Fruit fly (Drosophila melanogaster) whole organism, adult: ENCODE measurements around the gene CG5969.

Source experiments
- CG11617 ChIP-seq: fragments of 200-800 bp; sonication (Bioruptor generic); optimal IDR thresholded peaks from 2 replicates; lab custom pipeline; 2017; ENCODE audit warnings: mild to moderate bottlenecking, missing biosample characterization, missing genetic modification reagents, missing genetic modification characterization
- CG12768 ChIP-seq: fragments of 200-800 bp; sonication (Bioruptor generic); optimal IDR thresholded peaks from 2 replicates; lab custom pipeline; 2017; ENCODE audit warnings: missing biosample characterization, missing genetic modification characterization, mild to moderate bottlenecking, moderate library complexity, missing genetic modification reagents
- CG14711 ChIP-seq: fragments of 200-800 bp; sonication (Bioruptor generic); optimal IDR thresholded peaks from 2 replicates; lab custom pipeline; 2018; ENCODE audit warnings: missing biosample characterization, mild to moderate bottlenecking, missing genetic modification characterization, moderate library complexity
- CG1620 ChIP-seq: fragments of 200-800 bp; sonication (Bioruptor generic); optimal IDR thresholded peaks from 2 replicates; lab custom pipeline; 2016; ENCODE audit warnings: missing biosample characterization, missing genetic modification characterization
- CG33017 ChIP-seq: fragments of 200-800 bp; sonication (Bioruptor generic); optimal IDR thresholded peaks from 2 replicates; lab custom pipeline; 2018; ENCODE audit warnings: missing biosample characterization, mild to moderate bottlenecking, missing genetic modification characterization, moderate library complexity
- CG5204 ChIP-seq: fragments of 200-800 bp; sonication (Bioruptor generic); optimal IDR thresholded peaks from 2 replicates; lab custom pipeline; 2016; ENCODE audit warnings: missing biosample characterization, missing genetic modification characterization
- CG7045 ChIP-seq: fragments of 200-800 bp; sonication (Bioruptor generic); optimal IDR thresholded peaks from 2 replicates; lab custom pipeline; 2017; ENCODE audit warnings: missing biosample characterization, mild to moderate bottlenecking, missing genetic modification characterization
- CG7101 ChIP-seq: fragments of 200-800 bp; sonication (Bioruptor generic); optimal IDR thresholded peaks from 2 replicates; lab custom pipeline; 2018; ENCODE audit warnings: missing biosample characterization, mild to moderate bottlenecking, missing genetic modification characterization, moderate library complexity
- Clk ChIP-seq: fragments of 200-800 bp; sonication (Bioruptor generic); optimal IDR thresholded peaks from 2 replicates; lab custom pipeline; 2017; ENCODE audit warnings: missing biosample characterization, missing genetic modification characterization
- Crg-1 ChIP-seq: fragments of 200-800 bp; sonication (Bioruptor generic); optimal IDR thresholded peaks from 2 replicates; lab custom pipeline; 2016; ENCODE audit warnings: missing biosample characterization, missing genetic modification characterization
- Hr96 ChIP-seq: fragments of 200-800 bp; sonication (Bioruptor generic); optimal IDR thresholded peaks from 2 replicates; lab custom pipeline; 2016; ENCODE audit warnings: missing biosample characterization, missing genetic modification characterization
- Mnt ChIP-seq: fragments of 200-800 bp; sonication (Bioruptor generic); optimal IDR thresholded peaks from 2 replicates; lab custom pipeline; 2016; ENCODE audit warnings: missing biosample characterization, mild to moderate bottlenecking, missing genetic modification characterization
- bab1 ChIP-seq: fragments of 200-800 bp; sonication (Bioruptor generic); optimal IDR thresholded peaks from 3 replicates; lab custom pipeline; 2019; ENCODE audit warnings: missing biosample characterization, mild to moderate bottlenecking, missing genetic modification characterization, moderate library complexity
- cic ChIP-seq: fragments of 200-800 bp; sonication (Bioruptor generic); optimal IDR thresholded peaks from 2 replicates; lab custom pipeline; 2017; ENCODE audit warnings: missing biosample characterization, mild to moderate bottlenecking, missing genetic modification characterization, moderate library complexity
- cnc ChIP-seq, 2 experiments: fragments of >200 bp; optimal IDR thresholded peaks; 2 replicates each; lab custom pipeline; 2017
- kay ChIP-seq: fragments of 200-800 bp; sonication (Bioruptor generic); peaks from one replicate; lab custom pipeline; 2016; ENCODE audit warnings: missing biosample characterization, missing genetic modification characterization, borderline replicate concordance
- ovo ChIP-seq: fragments of 200-800 bp; sonication (Bioruptor generic); optimal IDR thresholded peaks from 2 replicates; lab custom pipeline; 2016; ENCODE audit warnings: missing biosample characterization, missing genetic modification characterization
- pad ChIP-seq: fragments of 200-800 bp; sonication (Bioruptor generic); optimal IDR thresholded peaks from 3 replicates; lab custom pipeline; 2017; ENCODE audit warnings: missing biosample characterization, missing genetic modification characterization, mild to moderate bottlenecking, moderate library complexity, missing genetic modification reagents
- tj ChIP-seq: fragments of 200-800 bp; sonication (Bioruptor generic); optimal IDR thresholded peaks from 3 replicates; lab custom pipeline; 2017; ENCODE audit warnings: missing biosample characterization, mild to moderate bottlenecking, missing genetic modification characterization, moderate library complexity
- toe ChIP-seq: fragments of 200-800 bp; sonication (Bioruptor generic); optimal IDR thresholded peaks from 2 replicates; lab custom pipeline; 2016; ENCODE audit warnings: missing biosample characterization, missing genetic modification characterization

CG5969 gene

dm6 chr3L:20470991-20471498 is 2.5 kb upstream of the CG5969 start:
- TF ChIP-seq kay (peak; percentile 96), bab1 (GFP tag; lab: Kevin White, UChicago) (no peak), Crg-1 (GFP tag; lab: Kevin White, UChicago) (no peak), Clk (GFP tag; lab: Kevin White, UChicago) (peak; percentile 44), CG7045 (GFP tag; lab: Kevin White, UChicago) (peak; percentile 55), CG11617 (GFP tag; lab: Kevin White, UChicago) (peak; percentile 6), Mnt (peak; percentile 30), CG12768 (GFP tag; lab: Kevin White, UChicago) (peak; percentile 26), cic (peak; percentile 86), tj (GFP tag; lab: Kevin White, UChicago) (peak; percentile 19)

dm6 chr3L:20471499-20472313 is 1.9 kb upstream of the CG5969 start:
- peak; percentile 53 for TF ChIP-seq ovo (GFP tag; lab: Kevin White, UChicago)
- TF ChIP-seq CG14711: peak; percentile 62
- TF ChIP-seq cic: peak; percentile 71
- TF ChIP-seq CG7101: peak; percentile 76
- TF ChIP-seq cnc (optimal IDR thresholded peaks at IDR 0.05; lab: Kevin White, UChicago): no peak
- TF ChIP-seq CG12768 (GFP tag; lab: Kevin White, UChicago): peak; percentile 32
- TF ChIP-seq CG33017 (tag; lab: Kevin White, UChicago): peak; percentile 84
- peak; percentile 46 for TF ChIP-seq toe (GFP tag; lab: Kevin White, UChicago)
- TF ChIP-seq pad (GFP tag; lab: Kevin White, UChicago): peak; percentile 50
- peak; percentile 50 for TF ChIP-seq kay
- peak; percentile 19 for TF ChIP-seq Hr96 (GFP tag; lab: Kevin White, UChicago)
- TF ChIP-seq CG5204: peak; percentile 17
- TF ChIP-seq CG11617 (GFP tag; lab: Kevin White, UChicago): peak; percentile 41
- no peak for TF ChIP-seq Clk (GFP tag; lab: Kevin White, UChicago)
- peak; percentile 87 for TF ChIP-seq Crg-1 (GFP tag; lab: Kevin White, UChicago)
- TF ChIP-seq CG1620: peak; percentile 12
- no peak for TF ChIP-seq bab1 (GFP tag; lab: Kevin White, UChicago)
- peak; percentile 63 for TF ChIP-seq Mnt
- TF ChIP-seq CG7045 (GFP tag; lab: Kevin White, UChicago): no peak
- no peak for TF ChIP-seq tj (GFP tag; lab: Kevin White, UChicago)

dm6 chr3L:20472607-20473006 is 976 bp upstream of the CG5969 start:
- TF ChIP-seq cic: no peak
- no peak for TF ChIP-seq toe (GFP tag; lab: Kevin White, UChicago)
- no peak for TF ChIP-seq tj (GFP tag; lab: Kevin White, UChicago)
- TF ChIP-seq cnc (optimal IDR thresholded peaks at IDR 0.05; lab: Kevin White, UChicago): no peak
- TF ChIP-seq CG1620: no peak
- no peak for TF ChIP-seq CG7101

- TF ChIP-seq cic (no peak), Hr96 (GFP tag; lab: Kevin White, UChicago) (no peak), CG12768 (GFP tag; lab: Kevin White, UChicago) (no peak), CG11617 (GFP tag; lab: Kevin White, UChicago) (no peak), CG7101 (no peak), CG14711 (no peak), Mnt (peak; percentile 60), kay (peak; percentile 90), CG7045 (GFP tag; lab: Kevin White, UChicago) (no peak), Crg-1 (GFP tag; lab: Kevin White, UChicago) (no peak), ovo (GFP tag; lab: Kevin White, UChicago) (no peak), bab1 (GFP tag; lab: Kevin White, UChicago) (no peak), CG33017 (tag; lab: Kevin White, UChicago) (no peak)
Measured at dm6 chr3L:20474197-20474788, 710 bp downstream of the CG5969 start, which contains the start of gene isoQC. isoQC (plus strand) TSS chr3L:20474466.

- TF ChIP-seq ovo (GFP tag; lab: Kevin White, UChicago) (peak; percentile 68), Clk (GFP tag; lab: Kevin White, UChicago) (peak; percentile 79), CG33017 (tag; lab: Kevin White, UChicago) (peak; percentile 90), CG14711 (peak; percentile 86), CG1620 (peak; percentile 93), CG12768 (GFP tag; lab: Kevin White, UChicago) (peak; percentile 91), cnc (optimal IDR thresholded peaks at IDR 0.05; lab: Kevin White, UChicago) (no peak), CG11617 (GFP tag; lab: Kevin White, UChicago) (peak; percentile 91), cic (peak; percentile 80), Hr96 (GFP tag; lab: Kevin White, UChicago) (peak; percentile 61), bab1 (GFP tag; lab: Kevin White, UChicago) (peak; percentile 90), CG7101 (peak; percentile 90), toe (GFP tag; lab: Kevin White, UChicago) (peak; percentile 91), tj (GFP tag; lab: Kevin White, UChicago) (peak; percentile 71), Mnt (peak; percentile 68), CG7045 (GFP tag; lab: Kevin White, UChicago) (peak; percentile 91), Crg-1 (GFP tag; lab: Kevin White, UChicago) (peak; percentile 90), kay (peak; percentile 85), CG5204 (peak; percentile 78), pad (GFP tag; lab: Kevin White, UChicago) (peak; percentile 68)
Measured at dm6 chr3L:20474789-20475208, 1.2 kb downstream of the CG5969 start.
